Fruit fly (Drosophila melanogaster): Measurements from ENCODE around the gene CG34130.

Gene CG34130

DNA sequence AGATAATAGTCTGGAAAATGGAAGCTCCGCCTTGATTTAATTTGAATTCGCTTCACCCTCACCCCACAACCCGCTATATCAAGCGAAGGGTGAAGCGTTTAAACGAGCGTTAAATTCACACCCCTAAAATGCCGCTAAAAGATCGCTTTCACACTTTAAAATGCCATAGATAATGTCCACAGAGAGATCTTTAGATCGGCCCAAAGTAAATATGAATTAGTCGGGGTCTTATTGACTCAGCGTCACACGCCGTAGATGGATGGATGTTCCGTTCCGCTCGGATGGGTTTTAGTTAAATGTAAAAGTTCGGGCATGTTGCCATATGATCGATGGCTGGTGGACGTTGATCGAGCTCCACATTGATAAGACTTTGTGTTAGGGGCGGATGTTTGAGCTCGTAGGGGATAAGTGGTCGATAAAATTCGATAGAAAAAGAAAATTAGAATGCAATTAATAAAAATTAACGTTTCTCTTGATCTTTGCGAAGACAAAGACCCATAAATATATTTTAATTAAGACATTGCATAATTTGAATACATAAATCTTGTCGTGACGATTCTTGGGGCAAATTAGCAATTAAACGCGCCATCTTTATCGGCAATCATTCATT is 38.4 kb upstream of the CG34130 start (continued):
- TF ChIP-seq CG2129 (GFP tag; IDR thresholded peaks at IDR 0.05; ENCODE audit: partially characterized antibody) = no peak
- TF ChIP-seq CG7556 (GFP tag; optimal IDR thresholded peaks at IDR 0.05) = peak; percentile 70
- TF ChIP-seq cad (GFP tag; optimal IDR thresholded peaks at IDR 0.05) = no peak
- peak; percentile 75 for TF ChIP-seq unpg (GFP tag; optimal IDR thresholded peaks at IDR 0.05)
- peak; percentile 49; the same call in 1 of the 3 replicates for TF ChIP-seq CG14050 (GFP tag; IDR thresholded peaks at IDR 0.05)
- peak; percentile 58 for TF ChIP-seq Poxn (GFP tag; IDR thresholded peaks at IDR 0.05)
- peak; percentile 20 for TF ChIP-seq CTCF (GFP tag; optimal IDR thresholded peaks at IDR 0.05)
- TF ChIP-seq PHDP (tag; optimal IDR thresholded peaks at IDR 0.05) = peak; percentile 81
- TF ChIP-seq CG1647 (GFP tag; optimal IDR thresholded peaks at IDR 0.05) = peak; percentile 77
- TF ChIP-seq Hr3 (GFP tag; optimal IDR thresholded peaks at IDR 0.05) = peak; percentile 56
- peak; percentile 86 for TF ChIP-seq Mes4 (GFP tag; optimal IDR thresholded peaks at IDR 0.05)
- peak; percentile 63 for TF ChIP-seq en (GFP tag; optimal IDR thresholded peaks at IDR 0.05)
- peak; percentile 91 for TF ChIP-seq Side (GFP tag; optimal IDR thresholded peaks at IDR 0.05)
- no peak for TF ChIP-seq pita (GFP tag; optimal IDR thresholded peaks at IDR 0.05)
- TF ChIP-seq CG6689 (GFP tag; IDR thresholded peaks at IDR 0.05) = peak; percentile 47; the same call in 1 of the 2 replicates
- TF ChIP-seq Atf-2 (GFP tag; optimal IDR thresholded peaks at IDR 0.05) = peak; percentile 86
- peak; percentile 76; the same call in 1 of the 2 replicates for TF ChIP-seq E2f1 (GFP tag; IDR thresholded peaks at IDR 0.05)
- TF ChIP-seq CG3995 (GFP tag; optimal IDR thresholded peaks at IDR 0.05) = peak; percentile 62
- peak; percentile 83; the same call in 1 of the 2 replicates for TF ChIP-seq CG14014 (GFP tag; IDR thresholded peaks at IDR 0.05)
- peak; percentile 64 for TF ChIP-seq CG34376 (GFP tag; optimal IDR thresholded peaks at IDR 0.05)
- TF ChIP-seq CG4707 (GFP tag; optimal IDR thresholded peaks at IDR 0.05) = peak; percentile 87
- TF ChIP-seq sr (GFP tag; IDR thresholded peaks at IDR 0.05) = peak; percentile 84
- peak; percentile 95 for TF ChIP-seq fd64A (GFP tag; optimal IDR thresholded peaks at IDR 0.05)
- TF ChIP-seq CG9817 (tag; optimal IDR thresholded peaks at IDR 0.05) = peak; percentile 71
- peak; percentile 90 for TF ChIP-seq CHES-1-like (GFP tag; optimal IDR thresholded peaks at IDR 0.05)
- peak; percentile 55 for TF ChIP-seq CG31224 (GFP tag; IDR thresholded peaks at IDR 0.05)
- TF ChIP-seq CG14710 (tag; optimal IDR thresholded peaks at IDR 0.05) = peak; percentile 73
- peak; percentile 82 for TF ChIP-seq CG3065 (GFP tag; optimal IDR thresholded peaks at IDR 0.05)
- peak; percentile 67 for TF ChIP-seq dm (GFP tag; optimal IDR thresholded peaks at IDR 0.05)
- no peak for TF ChIP-seq vnd (GFP tag; IDR thresholded peaks at IDR 0.05; ENCODE audit: partially characterized antibody)
- TF ChIP-seq sqz (GFP tag; optimal IDR thresholded peaks at IDR 0.05) = peak; percentile 52
- peak; percentile 54 for TF ChIP-seq CG10462 (GFP tag; optimal IDR thresholded peaks at IDR 0.05)
- peak; percentile 48 for TF ChIP-seq CG10147 (GFP tag; optimal IDR thresholded peaks at IDR 0.05)
- TF ChIP-seq wdn (GFP tag; IDR thresholded peaks at IDR 0.05) = peak; percentile 81
- TF ChIP-seq CG4617 (GFP tag; optimal IDR thresholded peaks at IDR 0.05; ENCODE audit: borderline replicate concordance) = peak; percentile 7
- no peak for TF ChIP-seq ind (GFP tag; optimal IDR thresholded peaks at IDR 0.05)
- peak; percentile 79 for TF ChIP-seq CG31441 (GFP tag; IDR thresholded peaks at IDR 0.05)
- TF ChIP-seq CG11085 (GFP tag; IDR thresholded peaks at IDR 0.05) = peak; percentile 75; the same call in 1 of the 2 replicates
- peak; percentile 45 for TF ChIP-seq CG18011 (GFP tag; optimal IDR thresholded peaks at IDR 0.05)
- TF ChIP-seq Opbp (GFP tag; IDR thresholded peaks at IDR 0.05; ENCODE audit: partially characterized antibody) = no peak
- no peak for TF ChIP-seq Stat92E (GFP tag; optimal IDR thresholded peaks at IDR 0.05)
- peak; percentile 92 for TF ChIP-seq Atf6 (GFP tag; IDR thresholded peaks at IDR 0.05)
- peak; percentile 51; the same call in 1 of the 2 replicates for TF ChIP-seq Oaz (GFP tag; IDR thresholded peaks at IDR 0.05)
- TF ChIP-seq CG43689 (GFP tag; IDR thresholded peaks at IDR 0.05) = peak; percentile 76
- no peak for TF ChIP-seq Trl (optimal IDR thresholded peaks at IDR 0.05)
- TF ChIP-seq Trl (GFP tag; optimal IDR thresholded peaks at IDR 0.05) = peak; percentile 95
- TF ChIP-seq CG5953 (GFP tag; IDR thresholded peaks at IDR 0.05) = peak; percentile 90
- peak; percentile 50 for TF ChIP-seq Hsf (GFP tag; optimal IDR thresholded peaks at IDR 0.05)
- peak; percentile 76 for TF ChIP-seq CG6854 (GFP tag; optimal IDR thresholded peaks at IDR 0.05)
- peak; percentile 92 for TF ChIP-seq tup (GFP tag; optimal IDR thresholded peaks at IDR 0.05)
- peak; percentile 86 for TF ChIP-seq CG6175 (GFP tag; IDR thresholded peaks at IDR 0.05)

Measured in whole organism, embryonic.